Fruit fly (Drosophila melanogaster): Measurements from ENCODE around the gene Reps.

dm6 chr2L:11081337-11081736 lies 25.1 kb downstream of the Reps start, which contains the start of gene AstC:
- no peak for TF ChIP-seq CG12299 (tag; optimal IDR thresholded peaks at IDR 0.05)
- TF ChIP-seq CG1832 (GFP tag; optimal IDR thresholded peaks at IDR 0.05), result no peak
- TF ChIP-seq pan (optimal IDR thresholded peaks at IDR 0.05), result no peak
- TF ChIP-seq pan (GFP tag; optimal IDR thresholded peaks at IDR 0.05 in 1 of 2, IDR thresholded peaks at IDR 0.05 in 1 of 2), result no peak
- no peak for TF ChIP-seq nau (GFP tag; optimal IDR thresholded peaks at IDR 0.05)
- TF ChIP-seq Gsc (GFP tag; IDR thresholded peaks at IDR 0.05), result no peak
- TF ChIP-seq CG16779 (GFP tag; IDR thresholded peaks at IDR 0.05), result no peak
- TF ChIP-seq CG17912 (GFP tag; optimal IDR thresholded peaks at IDR 0.05), result no peak
- no peak for TF ChIP-seq CG17612 (GFP tag; IDR thresholded peaks at IDR 0.05)

Data from whole organism, embryonic.